Worm (Caenorhabditis elegans) whole organism, late embryonic: ENCODE results near the gene srh-56.

Source experiments
- ama-1 ChIP-seq: fragments of 150-350 bp; optimal IDR thresholded peaks from 2 replicates; lab custom pipeline; 2014
- ceh-2 ChIP-seq: sonication (generic microtip); optimal IDR thresholded peaks from 2 replicates; lab custom pipeline; 2016; ENCODE audit warnings: missing genotype, missing genetic modification characterization, missing compliant biosample characterization
- ceh-9 ChIP-seq: sonication (generic microtip); optimal IDR thresholded peaks from 2 replicates; lab custom pipeline; 2016; ENCODE audit warnings: mild to moderate bottlenecking, missing genetic modification characterization, inconsistent platforms, missing compliant biosample characterization
- dmd-4 ChIP-seq: sonication (generic microtip); optimal IDR thresholded peaks from 2 replicates; lab custom pipeline; 2016; ENCODE audit warnings: borderline replicate concordance, missing genetic modification characterization, missing compliant biosample characterization
- eyg-1 ChIP-seq: sonication (generic microtip); optimal IDR thresholded peaks from 2 replicates; lab custom pipeline; 2016; ENCODE audit warnings: missing genotype, missing genetic modification characterization, missing compliant biosample characterization
- fkh-10 ChIP-seq: fragments of 150-350 bp; optimal IDR thresholded peaks from 2 replicates; lab custom pipeline; 2014; ENCODE audit warnings: missing biosample characterization, missing genetic modification reagents, missing genetic modification characterization
- lin-11 ChIP-seq: fragments of 200-800 bp; sonication (Bioruptor generic); optimal IDR thresholded peaks from 2 replicates; lab custom pipeline; 2018; ENCODE audit warnings: mild to moderate bottlenecking, missing genetic modification characterization, missing compliant biosample characterization
- nfya-1 ChIP-seq: sonication (generic microtip); optimal IDR thresholded peaks from 2 replicates; lab custom pipeline; 2017; ENCODE audit warnings: missing genetic modification characterization, mild to moderate bottlenecking, missing compliant biosample characterization, antibody characterized with exemption, moderate library complexity
- pqm-1 ChIP-seq: sonication (generic microtip); optimal IDR thresholded peaks from 2 replicates; lab custom pipeline; 2016; ENCODE audit warnings: missing genetic modification characterization, missing compliant biosample characterization
- unc-86 ChIP-seq: sonication (generic microtip); optimal IDR thresholded peaks from 2 replicates; lab custom pipeline; 2016; ENCODE audit warnings: missing genetic modification characterization, missing compliant biosample characterization
- ztf-16 ChIP-seq: sonication (generic microtip); optimal IDR thresholded peaks from 2 replicates; lab custom pipeline; 2017; ENCODE audit warnings: missing genetic modification characterization, missing compliant biosample characterization

DNA sequence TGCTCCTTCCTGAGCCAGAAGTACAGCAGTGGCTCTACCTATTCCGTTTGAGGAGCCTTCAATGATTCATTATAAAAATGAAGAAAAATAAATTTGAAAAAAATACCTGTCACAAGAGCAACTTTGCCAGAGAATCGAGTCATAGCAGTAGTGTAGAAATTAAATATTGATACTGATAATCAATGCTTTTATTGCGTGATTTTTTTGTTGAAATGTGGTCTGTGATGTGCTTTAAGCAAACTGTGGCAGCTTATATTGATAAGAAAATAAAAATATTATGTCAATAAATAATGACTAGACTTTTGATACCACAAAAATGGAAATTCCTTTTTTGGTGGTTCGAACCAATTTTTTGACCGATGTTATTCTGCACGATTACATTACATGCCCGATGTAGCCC lies 6.6 kb upstream of the srh-56 start, which contains the start of gene dhs-14:
- TF ChIP-seq pqm-1 (tag; lab: Kevin White, UChicago): no peak
- no peak for TF ChIP-seq eyg-1 (tag; lab: Kevin White, UChicago)
- TF ChIP-seq ztf-16 (tag; lab: Kevin White, UChicago): no peak
- TF ChIP-seq dmd-4: no peak
- TF ChIP-seq ama-1: no peak
- no peak for TF ChIP-seq fkh-10 (GFP tag; lab: Kevin White, UChicago)
- no peak for TF ChIP-seq nfya-1
- no peak for TF ChIP-seq ceh-2 (tag; lab: Kevin White, UChicago)
- TF ChIP-seq ceh-9 (tag; lab: Kevin White, UChicago): no peak
- no peak for TF ChIP-seq unc-86 (tag; lab: Kevin White, UChicago)
- TF ChIP-seq lin-11 (tag; lab: Kevin White, UChicago): no peak
